Worm (Caenorhabditis elegans): ENCODE results near the gene B0546.5.
"Not testable (repeated sequence)": the region's sequence is repeated elsewhere in the genome, so short reads cannot be mapped to it uniquely, and the experiment has no call there.

- TF ChIP-seq cog-1 (tag; optimal IDR thresholded peaks at IDR 0.05); klf-2 (GFP tag; conservative IDR thresholded peaks at IDR 0.05); med-1 (GFP tag; optimal IDR thresholded peaks at IDR 0.05; ENCODE audit: insufficient read depth); flt-1 (GFP tag; IDR thresholded peaks at IDR 0.05); tab-1 (GFP tag; IDR thresholded peaks at IDR 0.05); ztf-29 (GFP tag; IDR thresholded peaks at IDR 0.05); T22C8.4 (GFP tag; IDR thresholded peaks at IDR 0.05); ref-1 (GFP tag; conservative IDR thresholded peaks at IDR 0.05); ztf-23 (GFP tag; IDR thresholded peaks at IDR 0.05): not testable (repeated sequence)
Measured at ce11 chrIV:3389999-3390398, at the start of gene B0546.5.

Data from whole organism, midembryonic.